Fruit fly (Drosophila melanogaster) whole organism, wandering third instar larva: Measurements from ENCODE around the gene Dtd.

Experiments
- Abd-B ChIP-seq: fragments of >200 bp; optimal IDR thresholded peaks from 2 replicates; lab custom pipeline; 2017; ENCODE audit warnings: missing biosample characterization, missing genetic modification characterization
- CG32264 ChIP-seq: fragments of 200-800 bp; sonication (Bioruptor generic); optimal IDR thresholded peaks from 2 replicates; lab custom pipeline; 2016; ENCODE audit warnings: missing biosample characterization, missing genetic modification characterization
- CG9705 ChIP-seq: fragments of 200-800 bp; sonication (Bioruptor generic); optimal IDR thresholded peaks from 2 replicates; lab custom pipeline; 2018; ENCODE audit warnings: missing biosample characterization, mild to moderate bottlenecking, missing genetic modification characterization
- CrebA ChIP-seq: fragments of 200-800 bp; sonication (Bioruptor generic); optimal IDR thresholded peaks from 2 replicates; lab custom pipeline; 2016; ENCODE audit warnings: missing biosample characterization, mild to moderate bottlenecking, missing genetic modification characterization, borderline replicate concordance
- Dfd ChIP-seq: fragments of >200 bp; optimal IDR thresholded peaks from 2 replicates; lab custom pipeline; 2017; ENCODE audit warnings: missing biosample characterization, missing genetic modification characterization
- Dif ChIP-seq: fragments of 200-275, 200-300 bp; sonication (Bioruptor generic); optimal IDR thresholded peaks from 2 replicates; lab custom pipeline; 2018; ENCODE audit warnings: missing biosample characterization, missing genetic modification characterization; ENCODE audit not compliant: partially characterized antibody
- GATAd ChIP-seq: sonication (Bioruptor generic); optimal IDR thresholded peaks from 2 replicates; lab custom pipeline; 2016; ENCODE audit warnings: missing biosample characterization, missing genetic modification characterization
- HLH106 ChIP-seq: fragments of 200-800 bp; optimal IDR thresholded peaks from 3 replicates; lab custom pipeline; 2019; ENCODE audit warnings: missing biosample characterization, mild to moderate bottlenecking, missing genetic modification characterization, moderate library complexity
- Hnf4 ChIP-seq: fragments of 200-800 bp; sonication (Bioruptor generic); optimal IDR thresholded peaks from 2 replicates; lab custom pipeline; 2016; ENCODE audit warnings: missing biosample characterization, mild to moderate bottlenecking, missing genetic modification characterization
- Hr78 ChIP-seq: fragments of >200 bp; optimal IDR thresholded peaks from 2 replicates; lab custom pipeline; 2017; ENCODE audit warnings: missing biosample characterization, missing genetic modification characterization
- Hr83 ChIP-seq: fragments of 200-300 bp; sonication (Bioruptor generic); optimal IDR thresholded peaks from 2 replicates; lab custom pipeline; 2016; ENCODE audit warnings: missing biosample characterization, mild to moderate bottlenecking, missing genetic modification characterization, moderate library complexity; ENCODE audit not compliant: poor library complexity, severe bottlenecking
- Jra ChIP-seq: sonication (Bioruptor generic); optimal IDR thresholded peaks from 2 replicates; lab custom pipeline; 2016; ENCODE audit warnings: missing biosample characterization, missing genetic modification characterization
- Mio ChIP-seq: sonication (Bioruptor generic); optimal IDR thresholded peaks from 2 replicates; lab custom pipeline; 2016; ENCODE audit warnings: missing biosample characterization, missing genetic modification characterization
- Myc ChIP-seq: fragments of >200 bp; optimal IDR thresholded peaks from 2 replicates; lab custom pipeline; 2017
- N ChIP-seq: fragments of >200 bp; optimal IDR thresholded peaks from 2 replicates; lab custom pipeline; 2018; ENCODE audit warnings: missing biosample characterization, missing external identifiers, missing genetic modification characterization
- OdsH ChIP-seq: fragments of 200-800 bp; sonication (Bioruptor generic); optimal IDR thresholded peaks from 2 replicates; lab custom pipeline; 2016; ENCODE audit warnings: missing biosample characterization, mild to moderate bottlenecking, missing genetic modification characterization
- Rel ChIP-seq, 2 experiments: fragments of 200-800 bp; sonication (Bioruptor generic) in 1 of 2; optimal IDR thresholded peaks; 2 replicates in 1 of 2; 3 replicates in 1 of 2; lab custom pipeline; 2016 to 2019; ENCODE audit warnings: mild to moderate bottlenecking in 2 of 2, missing biosample characterization in 2 of 2, missing genetic modification characterization in 2 of 2, moderate library complexity in 1 of 2
- Sp1 ChIP-seq: fragments of 200-800 bp; sonication (Bioruptor generic); optimal IDR thresholded peaks from 3 replicates; lab custom pipeline; 2019; ENCODE audit warnings: missing biosample characterization, mild to moderate bottlenecking, missing genetic modification characterization, moderate library complexity
- Vsx2 ChIP-seq: fragments of 200-300, 225-300 bp; sonication (Bioruptor generic); optimal IDR thresholded peaks from 2 replicates; lab custom pipeline; 2018; ENCODE audit warnings: missing biosample characterization, missing genetic modification characterization; ENCODE audit not compliant: partially characterized antibody
- br ChIP-seq: fragments of 200-800 bp; sonication (Bioruptor generic); optimal IDR thresholded peaks from 2 replicates; lab custom pipeline; 2016; ENCODE audit warnings: missing biosample characterization, missing genetic modification characterization
- brk ChIP-seq: fragments of 200-800 bp; sonication (Bioruptor generic); optimal IDR thresholded peaks from 2 replicates; lab custom pipeline; 2016; ENCODE audit warnings: missing biosample characterization, mild to moderate bottlenecking, missing genetic modification characterization
- dl ChIP-seq, 2 experiments: fragments of 175-275, 200-275 bp in 1 of 2; fragments of 200-275 bp in 1 of 2; sonication (Bioruptor generic); optimal IDR thresholded peaks; lab custom pipeline; 2018; ENCODE audit warnings: mild to moderate bottlenecking in 2 of 2, missing biosample characterization in 2 of 2, missing genetic modification characterization in 2 of 2, moderate library complexity in 2 of 2; ENCODE audit not compliant: partially characterized antibody in 2 of 2, insufficient read depth in 1 of 2
- dmrt93B ChIP-seq: fragments of 200-800 bp; sonication (Bioruptor generic); optimal IDR thresholded peaks from 2 replicates; lab custom pipeline; 2018; ENCODE audit warnings: missing biosample characterization, mild to moderate bottlenecking, missing genetic modification characterization
- dsf ChIP-seq: sonication (Bioruptor generic); optimal IDR thresholded peaks from 2 replicates; lab custom pipeline; 2016; ENCODE audit warnings: missing biosample characterization, missing genetic modification characterization, borderline replicate concordance
- ey ChIP-seq: fragments of 200-800 bp; sonication (Bioruptor generic); optimal IDR thresholded peaks from 2 replicates; lab custom pipeline; 2016; ENCODE audit warnings: missing biosample characterization, missing genetic modification characterization
- foxo ChIP-seq, 2 experiments: fragments of 200-800 bp; sonication (Bioruptor generic); optimal IDR thresholded peaks; 2 replicates in 1 of 2; 3 replicates in 1 of 2; lab custom pipeline; 2016 to 2017; ENCODE audit warnings: missing biosample characterization in 2 of 2, missing genetic modification characterization in 2 of 2
- fru ChIP-seq: fragments of 200-800 bp; sonication (Bioruptor generic); optimal IDR thresholded peaks from 3 replicates; lab custom pipeline; 2016; ENCODE audit warnings: missing biosample characterization, mild to moderate bottlenecking, missing genetic modification characterization
- h ChIP-seq: fragments of 200-800 bp; sonication (Bioruptor generic); optimal IDR thresholded peaks from 3 replicates; lab custom pipeline; 2016; ENCODE audit warnings: missing biosample characterization, mild to moderate bottlenecking, missing genetic modification characterization
- jim ChIP-seq: fragments of 175-275, 200-325 bp; sonication (Bioruptor generic); optimal IDR thresholded peaks from 2 replicates; lab custom pipeline; 2016; ENCODE audit warnings: missing biosample characterization, mild to moderate bottlenecking, missing genetic modification characterization
- lola ChIP-seq: fragments of >200 bp; optimal IDR thresholded peaks from 2 replicates; lab custom pipeline; 2017; ENCODE audit warnings: missing biosample characterization, missing genetic modification characterization
- pan ChIP-seq: fragments of >200 bp; optimal IDR thresholded peaks from 2 replicates; lab custom pipeline; 2017
- psq ChIP-seq: fragments of 200-800 bp; sonication (Bioruptor generic); optimal IDR thresholded peaks from 3 replicates; lab custom pipeline; 2017; ENCODE audit warnings: missing biosample characterization, mild to moderate bottlenecking, missing genetic modification characterization, moderate library complexity
- rgr ChIP-seq: fragments of 200-800 bp; sonication (Bioruptor generic); optimal IDR thresholded peaks from 3 replicates; lab custom pipeline; 2016; ENCODE audit warnings: missing biosample characterization, mild to moderate bottlenecking, missing genetic modification characterization
- sage ChIP-seq: fragments of 200-800 bp; sonication (Bioruptor generic); optimal IDR thresholded peaks from 2 replicates; lab custom pipeline; 2016; ENCODE audit warnings: missing biosample characterization, mild to moderate bottlenecking, missing genetic modification characterization
- sv ChIP-seq: fragments of 200-800 bp; sonication (Bioruptor generic); optimal IDR thresholded peaks from 3 replicates; lab custom pipeline; 2016; ENCODE audit warnings: missing biosample characterization, missing genetic modification characterization
- tai ChIP-seq: sonication (Bioruptor generic); optimal IDR thresholded peaks from 2 replicates; lab custom pipeline; 2016; ENCODE audit warnings: missing biosample characterization, missing genetic modification characterization
- usp ChIP-seq: fragments of >200 bp; optimal IDR thresholded peaks from 2 replicates; lab custom pipeline; 2017; ENCODE audit warnings: missing biosample characterization, missing genetic modification characterization
- woc ChIP-seq: sonication (Bioruptor generic); optimal IDR thresholded peaks from 2 replicates; lab custom pipeline; 2016; ENCODE audit warnings: missing biosample characterization, mild to moderate bottlenecking, missing genetic modification characterization

Gene Dtd

dm6 chr3R:11418568-11418967, 11.3 kb upstream of the Dtd start, which contains the start of the genes bumpel and CG45676:
Gene bumpel, minus strand, starts transcription at chr3R:11418668.
Gene CG45676, plus strand, starts transcription at chr3R:11418885.
- TF ChIP-seq foxo (GFP tag; optimal IDR thresholded peaks at IDR 0.05; lab: Kevin White, UChicago) (no peak), Abd-B (GFP tag; lab: Kevin White, UChicago) (no peak), tai (GFP tag; lab: Kevin White, UChicago) (no peak), Dfd (no peak), OdsH (GFP tag; lab: Kevin White, UChicago) (no peak), fru (GFP tag; lab: Kevin White, UChicago) (no peak)

dm6 chr3R:11421643-11422122, 8.2 kb upstream of the Dtd start, which contains the start of the genes ninaG and Sptz:
Gene ninaG, minus strand, starts transcription at chr3R:11421693.
Gene Sptz, plus strand, starts transcription at chr3R:11422092.
- TF ChIP-seq ey (GFP tag; lab: Kevin White, UChicago) (peak; percentile 96), pan (no peak), jim (GFP tag; lab: Kevin White, UChicago) (no peak), tai (GFP tag; lab: Kevin White, UChicago) (no peak), CrebA (GFP tag; lab: Kevin White, UChicago) (no peak), rgr (GFP tag; lab: Kevin White, UChicago) (peak; percentile 95), Hr83 (GFP tag; lab: Kevin White, UChicago) (peak; percentile 71), CG9705 (GFP tag; lab: Kevin White, UChicago) (peak; percentile 78), dl (GFP tag; optimal IDR thresholded peaks at IDR 0.05; lab: Kevin White, UChicago; ENCODE audit: insufficient read depth in 1 of 2, partially characterized antibody in 2 of 2) (no peak), Dif (GFP tag; lab: Kevin White, UChicago) (no peak), psq (GFP tag; lab: Kevin White, UChicago) (peak; percentile 86), woc (GFP tag; lab: Kevin White, UChicago) (peak; percentile 96), sage (GFP tag; lab: Kevin White, UChicago) (no peak), Hnf4 (GFP tag; lab: Kevin White, UChicago) (no peak), Jra (no peak), foxo (GFP tag; optimal IDR thresholded peaks at IDR 0.05; lab: Kevin White, UChicago) (peak; percentile 25 to 97), h (GFP tag; lab: Kevin White, UChicago) (peak; percentile 96), Hr78 (GFP tag; lab: Kevin White, UChicago) (no peak), Rel (GFP tag; optimal IDR thresholded peaks at IDR 0.05; lab: Kevin White, UChicago) (no peak), Rel (tag; optimal IDR thresholded peaks at IDR 0.05; lab: Kevin White, UChicago) (no peak), br (peak; percentile 95), usp (GFP tag; lab: Kevin White, UChicago) (no peak), Dfd (no peak), sv (GFP tag; lab: Kevin White, UChicago) (peak; percentile 96), dmrt93B (GFP tag; lab: Kevin White, UChicago) (peak; percentile 93), dsf (GFP tag; lab: Kevin White, UChicago) (no peak), Sp1 (GFP tag; lab: Kevin White, UChicago) (peak; percentile 89), CG32264 (GFP tag; lab: Kevin White, UChicago) (peak; percentile 66), Vsx2 (GFP tag; lab: Kevin White, UChicago) (no peak), HLH106 (tag; lab: Kevin White, UChicago) (peak; percentile 93), Mio (GFP tag; lab: Kevin White, UChicago) (peak; percentile 72), N (no peak), Myc (lab: Kevin White, UChicago) (peak; percentile 98), OdsH (GFP tag; lab: Kevin White, UChicago) (peak; percentile 93), Abd-B (GFP tag; lab: Kevin White, UChicago) (no peak), lola (GFP tag; lab: Kevin White, UChicago) (no peak), fru (GFP tag; lab: Kevin White, UChicago) (peak; percentile 95), GATAd (peak; percentile 76), brk (GFP tag; lab: Kevin White, UChicago) (no peak)
